Fruit fly (Drosophila melanogaster) whole organism, wandering third instar larva: ENCODE data around the gene CG31515.
A peak's percentile ranks its signal among the peaks of the same experiment; 100 is the strongest.

Source experiments
- Abd-B ChIP-seq: fragments of >200 bp; optimal IDR thresholded peaks from 2 replicates; lab custom pipeline; 2017; ENCODE audit warnings: missing biosample characterization, missing genetic modification characterization
- CG9705 ChIP-seq: fragments of 200-800 bp; sonication (Bioruptor generic); optimal IDR thresholded peaks from 2 replicates; lab custom pipeline; 2018; ENCODE audit warnings: missing biosample characterization, mild to moderate bottlenecking, missing genetic modification characterization
- CrebA ChIP-seq: fragments of 200-800 bp; sonication (Bioruptor generic); optimal IDR thresholded peaks from 2 replicates; lab custom pipeline; 2016; ENCODE audit warnings: missing biosample characterization, mild to moderate bottlenecking, missing genetic modification characterization, borderline replicate concordance
- Dfd ChIP-seq: fragments of >200 bp; optimal IDR thresholded peaks from 2 replicates; lab custom pipeline; 2017; ENCODE audit warnings: missing biosample characterization, missing genetic modification characterization
- Dif ChIP-seq: fragments of 200-275, 200-300 bp; sonication (Bioruptor generic); optimal IDR thresholded peaks from 2 replicates; lab custom pipeline; 2018; ENCODE audit warnings: missing biosample characterization, missing genetic modification characterization; ENCODE audit not compliant: partially characterized antibody
- Hr78 ChIP-seq: fragments of >200 bp; optimal IDR thresholded peaks from 2 replicates; lab custom pipeline; 2017; ENCODE audit warnings: missing biosample characterization, missing genetic modification characterization
- Hr83 ChIP-seq: fragments of 200-300 bp; sonication (Bioruptor generic); optimal IDR thresholded peaks from 2 replicates; lab custom pipeline; 2016; ENCODE audit warnings: missing biosample characterization, mild to moderate bottlenecking, missing genetic modification characterization, moderate library complexity; ENCODE audit not compliant: poor library complexity, severe bottlenecking
- Jra ChIP-seq: sonication (Bioruptor generic); optimal IDR thresholded peaks from 2 replicates; lab custom pipeline; 2016; ENCODE audit warnings: missing biosample characterization, missing genetic modification characterization
- Mio ChIP-seq: sonication (Bioruptor generic); optimal IDR thresholded peaks from 2 replicates; lab custom pipeline; 2016; ENCODE audit warnings: missing biosample characterization, missing genetic modification characterization
- Rel ChIP-seq, 2 experiments: fragments of 200-800 bp; sonication (Bioruptor generic) in 1 of 2; optimal IDR thresholded peaks; 2 replicates in 1 of 2; 3 replicates in 1 of 2; lab custom pipeline; 2016 to 2019; ENCODE audit warnings: mild to moderate bottlenecking in 2 of 2, missing biosample characterization in 2 of 2, missing genetic modification characterization in 2 of 2, moderate library complexity in 1 of 2
- Sp1 ChIP-seq: fragments of 200-800 bp; sonication (Bioruptor generic); optimal IDR thresholded peaks from 3 replicates; lab custom pipeline; 2019; ENCODE audit warnings: missing biosample characterization, mild to moderate bottlenecking, missing genetic modification characterization, moderate library complexity
- Vsx2 ChIP-seq: fragments of 200-300, 225-300 bp; sonication (Bioruptor generic); optimal IDR thresholded peaks from 2 replicates; lab custom pipeline; 2018; ENCODE audit warnings: missing biosample characterization, missing genetic modification characterization; ENCODE audit not compliant: partially characterized antibody
- br ChIP-seq: fragments of 200-800 bp; sonication (Bioruptor generic); optimal IDR thresholded peaks from 2 replicates; lab custom pipeline; 2016; ENCODE audit warnings: missing biosample characterization, missing genetic modification characterization
- brk ChIP-seq: fragments of 200-800 bp; sonication (Bioruptor generic); optimal IDR thresholded peaks from 2 replicates; lab custom pipeline; 2016; ENCODE audit warnings: missing biosample characterization, mild to moderate bottlenecking, missing genetic modification characterization
- dl ChIP-seq, 2 experiments: fragments of 175-275, 200-275 bp in 1 of 2; fragments of 200-275 bp in 1 of 2; sonication (Bioruptor generic); optimal IDR thresholded peaks; lab custom pipeline; 2018; ENCODE audit warnings: mild to moderate bottlenecking in 2 of 2, missing biosample characterization in 2 of 2, missing genetic modification characterization in 2 of 2, moderate library complexity in 2 of 2; ENCODE audit not compliant: partially characterized antibody in 2 of 2, insufficient read depth in 1 of 2
- dsf ChIP-seq: sonication (Bioruptor generic); optimal IDR thresholded peaks from 2 replicates; lab custom pipeline; 2016; ENCODE audit warnings: missing biosample characterization, missing genetic modification characterization, borderline replicate concordance
- ey ChIP-seq: fragments of 200-800 bp; sonication (Bioruptor generic); optimal IDR thresholded peaks from 2 replicates; lab custom pipeline; 2016; ENCODE audit warnings: missing biosample characterization, missing genetic modification characterization
- fru ChIP-seq: fragments of 200-800 bp; sonication (Bioruptor generic); optimal IDR thresholded peaks from 3 replicates; lab custom pipeline; 2016; ENCODE audit warnings: missing biosample characterization, mild to moderate bottlenecking, missing genetic modification characterization
- jim ChIP-seq: fragments of 175-275, 200-325 bp; sonication (Bioruptor generic); optimal IDR thresholded peaks from 2 replicates; lab custom pipeline; 2016; ENCODE audit warnings: missing biosample characterization, mild to moderate bottlenecking, missing genetic modification characterization
- pan ChIP-seq: fragments of >200 bp; optimal IDR thresholded peaks from 2 replicates; lab custom pipeline; 2017
- psq ChIP-seq: fragments of 200-800 bp; sonication (Bioruptor generic); optimal IDR thresholded peaks from 3 replicates; lab custom pipeline; 2017; ENCODE audit warnings: missing biosample characterization, mild to moderate bottlenecking, missing genetic modification characterization, moderate library complexity
- rgr ChIP-seq: fragments of 200-800 bp; sonication (Bioruptor generic); optimal IDR thresholded peaks from 3 replicates; lab custom pipeline; 2016; ENCODE audit warnings: missing biosample characterization, mild to moderate bottlenecking, missing genetic modification characterization
- sv ChIP-seq: fragments of 200-800 bp; sonication (Bioruptor generic); optimal IDR thresholded peaks from 3 replicates; lab custom pipeline; 2016; ENCODE audit warnings: missing biosample characterization, missing genetic modification characterization
- tai ChIP-seq: sonication (Bioruptor generic); optimal IDR thresholded peaks from 2 replicates; lab custom pipeline; 2016; ENCODE audit warnings: missing biosample characterization, missing genetic modification characterization
- woc ChIP-seq: sonication (Bioruptor generic); optimal IDR thresholded peaks from 2 replicates; lab custom pipeline; 2016; ENCODE audit warnings: missing biosample characterization, mild to moderate bottlenecking, missing genetic modification characterization

CG31515 gene

DNA sequence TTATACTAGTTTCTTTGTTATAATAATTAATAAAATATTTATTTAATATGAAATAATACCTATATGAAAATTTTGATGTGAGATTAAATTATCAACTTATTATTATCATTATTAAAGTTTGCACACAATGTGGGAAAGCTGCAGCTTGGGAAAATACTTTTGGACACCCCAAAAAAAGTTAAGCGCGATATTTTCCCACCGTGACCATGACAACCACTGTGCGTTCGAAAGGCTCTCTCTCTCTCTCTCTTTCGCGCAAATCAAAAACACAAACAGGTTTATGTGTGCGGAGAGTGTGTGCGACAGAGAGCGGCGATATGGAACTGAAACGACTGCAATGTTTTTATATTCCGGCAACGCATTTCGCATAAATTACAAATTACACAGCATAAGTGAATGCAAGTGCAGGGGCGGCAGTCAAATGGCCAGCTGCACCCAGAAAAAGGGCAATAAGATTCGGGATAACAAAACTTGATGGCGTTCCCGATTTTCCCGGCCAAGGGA, 41.8 kb downstream of the CG31515 start (continued):
- peak; percentile 34 for TF ChIP-seq Dif

DNA sequence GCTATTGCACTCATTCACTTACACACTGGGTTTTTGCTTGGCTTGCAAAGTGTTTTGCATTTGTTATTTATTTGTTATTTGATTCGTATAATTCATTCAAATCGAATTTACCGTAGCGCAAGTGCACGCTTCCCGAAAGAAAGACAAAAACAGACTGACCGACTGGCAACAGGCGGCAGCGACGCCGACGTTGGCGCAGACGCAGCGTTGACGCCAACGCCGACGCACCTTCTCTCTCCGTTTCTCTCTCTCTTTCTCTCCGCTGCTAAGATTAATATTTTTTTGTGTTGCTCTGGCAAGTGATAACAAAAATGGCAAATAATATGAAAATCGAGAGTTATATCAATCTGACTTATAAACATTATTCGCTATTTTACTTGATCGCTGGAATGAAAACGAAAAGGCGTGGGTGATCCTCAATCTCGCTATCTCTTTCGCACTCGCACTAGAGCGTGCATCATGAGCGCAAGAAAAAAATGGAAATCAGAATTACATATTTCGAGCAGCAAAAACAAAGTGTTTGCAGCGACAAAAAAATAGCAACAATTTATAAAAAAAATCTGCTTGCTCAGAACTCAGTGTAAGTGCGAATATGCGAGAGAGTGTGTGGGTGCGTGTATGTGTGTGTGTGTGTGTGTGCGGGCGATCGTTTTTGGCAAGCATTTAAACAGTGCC, 42.6 kb downstream of the CG31515 start, which contains the start of gene pnt:
pnt (minus strand) TSS at position 161 of the 675 bp plus-strand sequence.
- peak; percentile 14 to 21 for TF ChIP-seq dl (GFP tag; optimal IDR thresholded peaks at IDR 0.05; lab: Kevin White, UChicago; ENCODE audit: insufficient read depth in 1 of 2, partially characterized antibody in 2 of 2)
- TF ChIP-seq psq (GFP tag; lab: Kevin White, UChicago), result peak; percentile 73
- TF ChIP-seq Hr83 (GFP tag; lab: Kevin White, UChicago), result no peak
- no peak for TF ChIP-seq CG9705 (GFP tag; lab: Kevin White, UChicago)

DNA sequence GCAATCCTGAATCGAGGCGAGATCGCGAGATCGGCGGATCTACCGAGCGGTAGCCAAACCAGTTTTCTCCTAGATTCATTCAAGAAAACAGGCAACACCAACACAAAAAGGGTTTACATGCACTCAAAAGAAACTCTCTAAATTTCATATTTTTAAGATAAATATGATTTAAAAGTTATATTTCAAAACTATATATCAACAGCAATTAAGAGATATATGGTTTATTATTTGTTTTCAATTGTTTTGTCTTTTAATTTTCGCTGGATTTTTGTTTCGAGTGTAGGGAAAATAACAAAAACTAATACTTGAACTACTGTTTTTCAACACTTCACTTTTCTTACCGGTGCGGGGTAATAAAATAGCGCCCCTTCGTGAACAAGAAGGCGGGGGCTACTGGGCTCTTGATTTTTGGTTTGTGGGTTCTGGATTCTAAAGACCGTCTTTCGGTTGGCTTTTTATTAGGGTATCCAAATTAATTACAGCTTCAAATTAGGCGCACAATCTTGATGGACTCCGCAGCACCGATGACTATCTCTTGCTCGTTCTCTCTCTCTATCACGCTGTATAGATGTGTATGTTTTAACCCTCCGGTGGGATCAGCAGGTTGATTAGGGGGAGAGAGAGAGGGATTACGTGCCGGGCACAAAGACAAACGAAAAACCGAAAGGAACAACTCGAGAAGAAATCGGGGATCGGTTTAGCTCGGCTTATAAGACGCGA, 43.5 kb downstream of the CG31515 start:
- no peak for TF ChIP-seq woc
- TF ChIP-seq rgr (GFP tag; lab: Kevin White, UChicago), result no peak
- TF ChIP-seq dsf, result no peak
- TF ChIP-seq CG9705 (GFP tag; lab: Kevin White, UChicago), result no peak
- TF ChIP-seq Rel (GFP tag; optimal IDR thresholded peaks at IDR 0.05; lab: Kevin White, UChicago), result no peak
- TF ChIP-seq Rel (tag; optimal IDR thresholded peaks at IDR 0.05; lab: Kevin White, UChicago), result no peak
- TF ChIP-seq Abd-B (GFP tag; lab: Kevin White, UChicago), result no peak
- no peak for TF ChIP-seq jim (GFP tag; lab: Kevin White, UChicago)

DNA sequence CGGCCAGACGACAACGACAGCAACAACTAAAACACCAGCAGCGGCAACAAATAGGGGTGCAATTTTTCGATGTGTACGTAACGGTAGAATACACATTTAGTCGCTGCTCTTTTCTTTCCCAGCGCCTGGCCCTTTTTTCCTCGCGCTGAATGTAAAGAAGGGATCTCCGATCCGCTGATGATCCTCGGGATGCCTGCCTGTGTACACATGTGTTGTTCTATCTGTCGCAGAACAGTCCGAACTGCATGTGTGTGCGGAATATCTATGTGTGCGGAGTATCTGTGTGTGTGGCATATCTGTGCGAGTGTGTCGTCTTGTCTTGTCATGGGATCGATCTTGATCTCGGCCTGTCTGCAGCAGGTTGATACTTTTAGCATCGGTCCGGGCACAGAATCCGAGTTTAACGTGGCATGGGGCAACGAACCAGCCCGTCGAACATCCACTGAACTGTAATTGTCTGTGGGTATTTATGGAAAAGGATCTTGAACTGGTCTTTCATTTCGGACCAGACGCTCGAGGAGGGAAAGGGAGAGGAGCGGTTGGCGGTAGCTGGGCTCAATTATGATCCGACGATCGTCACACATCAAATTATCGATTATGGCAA, 44.9 kb downstream of the CG31515 start:
- TF ChIP-seq Dif, result no peak
- TF ChIP-seq Sp1 (GFP tag; lab: Kevin White, UChicago), result no peak
- no peak for TF ChIP-seq ey
- TF ChIP-seq Jra (GFP tag; lab: Kevin White, UChicago), result no peak
- TF ChIP-seq, all 38 proteins: peak for 0

DNA sequence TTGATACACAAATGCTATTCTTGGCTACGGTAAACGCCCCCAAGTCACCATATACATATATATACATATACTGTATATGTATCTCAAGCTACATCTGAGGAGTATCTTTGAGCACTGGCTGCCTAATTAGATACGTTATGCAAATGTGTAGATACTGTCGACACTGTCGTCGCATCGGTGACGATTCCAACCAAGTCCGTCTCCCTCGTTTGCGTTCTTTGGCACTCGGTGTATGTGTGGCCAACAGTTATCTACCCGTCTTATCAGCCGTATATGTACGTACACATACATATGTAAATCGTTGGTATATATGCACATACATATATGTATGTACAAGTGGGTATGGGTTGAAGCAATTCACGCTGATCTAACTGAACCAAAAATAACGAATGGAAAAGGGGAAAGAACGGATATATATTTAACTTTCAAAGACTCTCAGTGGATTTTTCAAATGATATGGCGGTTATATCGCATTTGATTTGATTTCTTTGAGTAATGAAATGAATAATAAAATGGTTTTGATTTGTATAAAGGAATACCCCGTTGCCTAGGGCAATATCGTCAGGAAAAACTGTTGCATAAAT, 46.8 kb downstream of the CG31515 start:
- TF ChIP-seq tai, result no peak
- TF ChIP-seq dl (GFP tag; optimal IDR thresholded peaks at IDR 0.05; lab: Kevin White, UChicago; ENCODE audit: insufficient read depth in 1 of 2, partially characterized antibody in 2 of 2), result no peak
- TF ChIP-seq sv (GFP tag; lab: Kevin White, UChicago), result no peak
- no peak for TF ChIP-seq Rel (GFP tag; optimal IDR thresholded peaks at IDR 0.05; lab: Kevin White, UChicago)
- peak; percentile 97 for TF ChIP-seq Rel (tag; optimal IDR thresholded peaks at IDR 0.05; lab: Kevin White, UChicago)
- no peak for TF ChIP-seq Hr78 (GFP tag; lab: Kevin White, UChicago)
- TF ChIP-seq jim (GFP tag; lab: Kevin White, UChicago), result no peak

DNA sequence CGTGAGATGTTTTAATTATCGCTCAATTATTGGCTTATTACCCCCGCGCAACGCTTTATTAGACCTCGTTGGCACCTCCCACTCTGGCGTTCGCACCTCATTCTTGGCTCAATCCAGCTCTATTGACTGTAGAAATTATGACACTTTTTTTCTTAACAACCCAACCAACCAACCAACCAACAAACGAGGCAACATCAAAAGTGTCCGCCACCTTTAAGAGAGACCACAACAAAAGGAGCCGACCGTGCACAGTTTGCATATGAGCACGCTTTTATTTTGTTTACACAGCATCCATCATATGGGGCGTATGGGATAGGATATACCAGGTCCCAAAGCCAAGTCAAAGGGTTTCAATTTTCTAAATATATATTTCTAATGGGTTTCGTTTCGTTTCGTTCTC, 48.1 kb downstream of the CG31515 start:
- TF ChIP-seq br (GFP tag; lab: Kevin White, UChicago) (no peak), Vsx2 (no peak), Rel (GFP tag; optimal IDR thresholded peaks at IDR 0.05; lab: Kevin White, UChicago) (no peak), Rel (tag; optimal IDR thresholded peaks at IDR 0.05; lab: Kevin White, UChicago) (no peak), pan (lab: Kevin White, UChicago) (no peak), fru (GFP tag; lab: Kevin White, UChicago) (no peak), Mio (no peak), dl (GFP tag; optimal IDR thresholded peaks at IDR 0.05; lab: Kevin White, UChicago; ENCODE audit: insufficient read depth in 1 of 2, partially characterized antibody in 2 of 2) (no peak), woc (no peak), brk (GFP tag; lab: Kevin White, UChicago) (no peak), CrebA (GFP tag; lab: Kevin White, UChicago) (no peak), Dfd (GFP tag; lab: Kevin White, UChicago) (no peak), Dif (no peak)
